Worm (Caenorhabditis elegans) whole organism, L4 larva: Measurements from ENCODE around the gene dhs-28.

Source experiments
- aly-2 ChIP-seq: sonication (generic microtip); optimal IDR thresholded peaks from 2 replicates; lab custom pipeline; 2018; ENCODE audit warnings: missing biosample characterization, missing genetic modification characterization
- ceh-62 ChIP-seq: sonication (generic microtip); optimal IDR thresholded peaks from 2 replicates; lab custom pipeline; 2017; ENCODE audit warnings: missing biosample characterization, missing genetic modification characterization
- egl-43 ChIP-seq: fragments of 200-800 bp; sonication (Bioruptor generic); IDR thresholded peaks from 2 replicates; pipeline ENCODE4 v1.3.6; 2022; ENCODE audit warnings: missing genetic modification reagents, missing genetic modification characterization, missing compliant biosample characterization
- lin-39 ChIP-seq: fragments of 150-350 bp; optimal IDR thresholded peaks from 2 replicates; lab custom pipeline; 2014; ENCODE audit warnings: missing biosample characterization, missing genetic modification reagents, missing genetic modification characterization
- pha-4 ChIP-seq, 2 experiments: fragments of 150-350 bp in 1 of 2; fragments of 200-800 bp in 1 of 2; sonication (Bioruptor generic) in 1 of 2; IDR thresholded peaks in 1 of 2; optimal IDR thresholded peaks in 1 of 2; 2 replicates each; pipeline versions ENCODE4 v1.3.6 to Lab custom; 2014 to 2022; ENCODE audit warnings: missing genetic modification characterization in 2 of 2, missing genetic modification reagents in 2 of 2, missing biosample characterization in 1 of 2, missing compliant biosample characterization in 1 of 2
- pqm-1 ChIP-seq: sonication (generic microtip); optimal IDR thresholded peaks from 2 replicates; lab custom pipeline; 2017; ENCODE audit warnings: missing biosample characterization, missing genetic modification characterization
- ztf-11 ChIP-seq: fragments of 150-350 bp; optimal IDR thresholded peaks from 2 replicates; lab custom pipeline; 2014; ENCODE audit warnings: missing biosample characterization, missing genetic modification characterization

ce11 chrX:6801546-6801945, 16.7 kb upstream of the dhs-28 start:
- TF ChIP-seq pha-4 (GFP tag; IDR thresholded peaks at IDR 0.05; lab: Robert Waterston, UW): no peak
- no peak for TF ChIP-seq pha-4 (tag; optimal IDR thresholded peaks at IDR 0.05; lab: Kevin White, UChicago)
- TF ChIP-seq ceh-62 (tag; lab: Kevin White, UChicago): no peak
- no peak for TF ChIP-seq lin-39 (tag; lab: Kevin White, UChicago)
- TF ChIP-seq pqm-1: no peak
- TF ChIP-seq aly-2 (tag; lab: Kevin White, UChicago): no peak
- no peak for TF ChIP-seq egl-43 (GFP tag; lab: Robert Waterston, UW)
- TF ChIP-seq ztf-11 (tag; lab: Kevin White, UChicago): no peak
